Fruit fly (Drosophila melanogaster) whole organism, wandering third instar larva: Measurements from ENCODE around the gene daw.

Experiments used
- Abd-B ChIP-seq: fragments of >200 bp; optimal IDR thresholded peaks from 2 replicates; lab custom pipeline; 2017; ENCODE audit warnings: missing biosample characterization, missing genetic modification characterization
- CG32264 ChIP-seq: fragments of 200-800 bp; sonication (Bioruptor generic); optimal IDR thresholded peaks from 2 replicates; lab custom pipeline; 2016; ENCODE audit warnings: missing biosample characterization, missing genetic modification characterization
- CG9705 ChIP-seq: fragments of 200-800 bp; sonication (Bioruptor generic); optimal IDR thresholded peaks from 2 replicates; lab custom pipeline; 2018; ENCODE audit warnings: missing biosample characterization, mild to moderate bottlenecking, missing genetic modification characterization
- CrebA ChIP-seq: fragments of 200-800 bp; sonication (Bioruptor generic); optimal IDR thresholded peaks from 2 replicates; lab custom pipeline; 2016; ENCODE audit warnings: missing biosample characterization, mild to moderate bottlenecking, missing genetic modification characterization, borderline replicate concordance
- Dfd ChIP-seq: fragments of >200 bp; optimal IDR thresholded peaks from 2 replicates; lab custom pipeline; 2017; ENCODE audit warnings: missing biosample characterization, missing genetic modification characterization
- Dif ChIP-seq: fragments of 200-275, 200-300 bp; sonication (Bioruptor generic); optimal IDR thresholded peaks from 2 replicates; lab custom pipeline; 2018; ENCODE audit warnings: missing biosample characterization, missing genetic modification characterization; ENCODE audit not compliant: partially characterized antibody
- GATAd ChIP-seq: sonication (Bioruptor generic); optimal IDR thresholded peaks from 2 replicates; lab custom pipeline; 2016; ENCODE audit warnings: missing biosample characterization, missing genetic modification characterization
- HLH106 ChIP-seq: fragments of 200-800 bp; optimal IDR thresholded peaks from 3 replicates; lab custom pipeline; 2019; ENCODE audit warnings: missing biosample characterization, mild to moderate bottlenecking, missing genetic modification characterization, moderate library complexity
- Hnf4 ChIP-seq: fragments of 200-800 bp; sonication (Bioruptor generic); optimal IDR thresholded peaks from 2 replicates; lab custom pipeline; 2016; ENCODE audit warnings: missing biosample characterization, mild to moderate bottlenecking, missing genetic modification characterization
- Hr78 ChIP-seq: fragments of >200 bp; optimal IDR thresholded peaks from 2 replicates; lab custom pipeline; 2017; ENCODE audit warnings: missing biosample characterization, missing genetic modification characterization
- Hr83 ChIP-seq: fragments of 200-300 bp; sonication (Bioruptor generic); optimal IDR thresholded peaks from 2 replicates; lab custom pipeline; 2016; ENCODE audit warnings: missing biosample characterization, mild to moderate bottlenecking, missing genetic modification characterization, moderate library complexity; ENCODE audit not compliant: poor library complexity, severe bottlenecking
- Jra ChIP-seq: sonication (Bioruptor generic); optimal IDR thresholded peaks from 2 replicates; lab custom pipeline; 2016; ENCODE audit warnings: missing biosample characterization, missing genetic modification characterization
- Myc ChIP-seq: fragments of >200 bp; optimal IDR thresholded peaks from 2 replicates; lab custom pipeline; 2017
- N ChIP-seq: fragments of >200 bp; optimal IDR thresholded peaks from 2 replicates; lab custom pipeline; 2018; ENCODE audit warnings: missing biosample characterization, missing external identifiers, missing genetic modification characterization
- Rel ChIP-seq, 2 experiments: fragments of 200-800 bp; sonication (Bioruptor generic) in 1 of 2; optimal IDR thresholded peaks; 2 replicates in 1 of 2; 3 replicates in 1 of 2; lab custom pipeline; 2016 to 2019; ENCODE audit warnings: mild to moderate bottlenecking in 2 of 2, missing biosample characterization in 2 of 2, missing genetic modification characterization in 2 of 2, moderate library complexity in 1 of 2
- Sp1 ChIP-seq: fragments of 200-800 bp; sonication (Bioruptor generic); optimal IDR thresholded peaks from 3 replicates; lab custom pipeline; 2019; ENCODE audit warnings: missing biosample characterization, mild to moderate bottlenecking, missing genetic modification characterization, moderate library complexity
- Vsx2 ChIP-seq: fragments of 200-300, 225-300 bp; sonication (Bioruptor generic); optimal IDR thresholded peaks from 2 replicates; lab custom pipeline; 2018; ENCODE audit warnings: missing biosample characterization, missing genetic modification characterization; ENCODE audit not compliant: partially characterized antibody
- br ChIP-seq: fragments of 200-800 bp; sonication (Bioruptor generic); optimal IDR thresholded peaks from 2 replicates; lab custom pipeline; 2016; ENCODE audit warnings: missing biosample characterization, missing genetic modification characterization
- brk ChIP-seq: fragments of 200-800 bp; sonication (Bioruptor generic); optimal IDR thresholded peaks from 2 replicates; lab custom pipeline; 2016; ENCODE audit warnings: missing biosample characterization, mild to moderate bottlenecking, missing genetic modification characterization
- dl ChIP-seq, 2 experiments: fragments of 175-275, 200-275 bp in 1 of 2; fragments of 200-275 bp in 1 of 2; sonication (Bioruptor generic); optimal IDR thresholded peaks; lab custom pipeline; 2018; ENCODE audit warnings: mild to moderate bottlenecking in 2 of 2, missing biosample characterization in 2 of 2, missing genetic modification characterization in 2 of 2, moderate library complexity in 2 of 2; ENCODE audit not compliant: partially characterized antibody in 2 of 2, insufficient read depth in 1 of 2
- dmrt93B ChIP-seq: fragments of 200-800 bp; sonication (Bioruptor generic); optimal IDR thresholded peaks from 2 replicates; lab custom pipeline; 2018; ENCODE audit warnings: missing biosample characterization, mild to moderate bottlenecking, missing genetic modification characterization
- dsf ChIP-seq: sonication (Bioruptor generic); optimal IDR thresholded peaks from 2 replicates; lab custom pipeline; 2016; ENCODE audit warnings: missing biosample characterization, missing genetic modification characterization, borderline replicate concordance
- ey ChIP-seq: fragments of 200-800 bp; sonication (Bioruptor generic); optimal IDR thresholded peaks from 2 replicates; lab custom pipeline; 2016; ENCODE audit warnings: missing biosample characterization, missing genetic modification characterization
- foxo ChIP-seq, 2 experiments: fragments of 200-800 bp; sonication (Bioruptor generic); optimal IDR thresholded peaks; 2 replicates in 1 of 2; 3 replicates in 1 of 2; lab custom pipeline; 2016 to 2017; ENCODE audit warnings: missing biosample characterization in 2 of 2, missing genetic modification characterization in 2 of 2
- fru ChIP-seq: fragments of 200-800 bp; sonication (Bioruptor generic); optimal IDR thresholded peaks from 3 replicates; lab custom pipeline; 2016; ENCODE audit warnings: missing biosample characterization, mild to moderate bottlenecking, missing genetic modification characterization
- jim ChIP-seq: fragments of 175-275, 200-325 bp; sonication (Bioruptor generic); optimal IDR thresholded peaks from 2 replicates; lab custom pipeline; 2016; ENCODE audit warnings: missing biosample characterization, mild to moderate bottlenecking, missing genetic modification characterization
- lola ChIP-seq: fragments of >200 bp; optimal IDR thresholded peaks from 2 replicates; lab custom pipeline; 2017; ENCODE audit warnings: missing biosample characterization, missing genetic modification characterization
- pan ChIP-seq: fragments of >200 bp; optimal IDR thresholded peaks from 2 replicates; lab custom pipeline; 2017
- psq ChIP-seq: fragments of 200-800 bp; sonication (Bioruptor generic); optimal IDR thresholded peaks from 3 replicates; lab custom pipeline; 2017; ENCODE audit warnings: missing biosample characterization, mild to moderate bottlenecking, missing genetic modification characterization, moderate library complexity
- rgr ChIP-seq: fragments of 200-800 bp; sonication (Bioruptor generic); optimal IDR thresholded peaks from 3 replicates; lab custom pipeline; 2016; ENCODE audit warnings: missing biosample characterization, mild to moderate bottlenecking, missing genetic modification characterization
- sage ChIP-seq: fragments of 200-800 bp; sonication (Bioruptor generic); optimal IDR thresholded peaks from 2 replicates; lab custom pipeline; 2016; ENCODE audit warnings: missing biosample characterization, mild to moderate bottlenecking, missing genetic modification characterization
- sv ChIP-seq: fragments of 200-800 bp; sonication (Bioruptor generic); optimal IDR thresholded peaks from 3 replicates; lab custom pipeline; 2016; ENCODE audit warnings: missing biosample characterization, missing genetic modification characterization
- tai ChIP-seq: sonication (Bioruptor generic); optimal IDR thresholded peaks from 2 replicates; lab custom pipeline; 2016; ENCODE audit warnings: missing biosample characterization, missing genetic modification characterization
- woc ChIP-seq: sonication (Bioruptor generic); optimal IDR thresholded peaks from 2 replicates; lab custom pipeline; 2016; ENCODE audit warnings: missing biosample characterization, mild to moderate bottlenecking, missing genetic modification characterization

Gene daw

DNA sequence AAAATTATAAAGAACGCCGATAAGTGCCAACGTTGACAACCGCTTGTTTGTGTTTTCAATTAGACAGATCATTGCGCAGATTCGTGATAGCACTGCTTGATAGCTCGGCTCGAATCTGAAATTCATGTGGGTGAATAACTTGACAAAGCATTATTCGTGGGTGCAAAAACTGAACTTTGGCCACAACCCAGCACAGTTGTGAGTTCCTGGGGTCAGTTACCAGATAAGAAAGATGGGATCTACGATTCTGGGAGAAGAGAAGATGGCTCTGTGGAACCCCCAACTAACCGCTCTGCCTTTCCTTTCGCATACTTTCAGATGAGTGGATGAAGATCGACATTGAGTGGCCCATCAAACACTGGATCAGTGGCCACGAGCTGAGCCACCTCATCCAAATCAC is 5.8 kb downstream of the daw start:
- peak; percentile 13 for TF ChIP-seq CrebA
- no peak for TF ChIP-seq Rel (GFP tag; optimal IDR thresholded peaks at IDR 0.05; lab: Kevin White, UChicago)
- peak; percentile 77 for TF ChIP-seq Rel (tag; optimal IDR thresholded peaks at IDR 0.05; lab: Kevin White, UChicago)
- no peak for TF ChIP-seq ey (GFP tag; lab: Kevin White, UChicago)
- TF ChIP-seq dmrt93B (GFP tag; lab: Kevin White, UChicago), result no peak
- no peak for TF ChIP-seq Dfd (GFP tag; lab: Kevin White, UChicago)
- no peak for TF ChIP-seq sv

DNA sequence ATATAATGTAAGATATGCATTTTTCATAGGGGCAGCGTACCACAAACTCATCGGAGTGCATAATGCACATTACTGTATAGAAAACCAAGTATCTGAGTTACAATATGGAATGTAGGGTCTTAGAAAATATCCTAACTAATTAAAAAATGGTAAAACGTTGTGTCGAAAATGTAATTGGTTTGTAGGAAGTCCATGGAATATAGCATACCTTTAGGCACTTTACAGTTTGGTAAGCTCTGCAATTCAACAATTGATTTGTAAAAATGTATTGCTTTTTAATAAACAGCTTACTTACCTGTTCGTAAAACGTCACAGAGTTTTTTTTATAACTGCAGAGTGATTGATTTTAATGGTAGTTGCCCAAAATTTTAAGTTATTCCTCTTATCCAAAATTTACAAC is 7.1 kb downstream of the daw start, which contains the start of gene CG2964:
Gene CG2964, plus strand, starts transcription at position 301 of the 400 bp plus-strand sequence.
- no peak for TF ChIP-seq foxo (GFP tag; optimal IDR thresholded peaks at IDR 0.05; lab: Kevin White, UChicago)
- TF ChIP-seq Myc (lab: Kevin White, UChicago), result peak; percentile 62
- TF ChIP-seq woc, result no peak
- TF ChIP-seq CrebA, result no peak
- TF ChIP-seq, all 38 proteins: peak for 1

DNA sequence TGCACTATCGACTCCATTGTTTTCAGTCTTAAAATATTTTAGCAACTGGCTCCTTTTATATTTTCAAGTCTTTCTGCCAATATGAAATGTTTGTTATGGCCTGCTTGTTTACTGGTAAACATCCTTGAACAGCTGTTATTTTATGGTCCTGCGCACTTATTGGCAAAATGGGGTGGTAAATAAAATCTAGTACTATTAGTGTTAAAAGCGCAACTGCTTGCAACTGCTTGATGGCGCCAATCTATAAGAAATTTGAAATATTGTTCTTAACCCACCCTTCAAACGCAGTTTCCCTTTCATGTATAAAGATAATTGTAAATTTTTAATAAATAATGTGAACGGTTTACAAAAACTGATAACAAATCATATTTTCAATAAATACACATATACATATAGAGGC is 10.6 kb downstream of the daw start, which contains the start of gene G6P:
Gene G6P, minus strand, starts transcription at position 88 of the 400 bp plus-strand sequence.
- TF ChIP-seq pan (lab: Kevin White, UChicago) (no peak), Hr78 (GFP tag; lab: Kevin White, UChicago) (no peak), N (GFP tag; lab: Kevin White, UChicago) (no peak), Rel (GFP tag; optimal IDR thresholded peaks at IDR 0.05; lab: Kevin White, UChicago) (no peak), Rel (tag; optimal IDR thresholded peaks at IDR 0.05; lab: Kevin White, UChicago) (no peak), CG9705 (GFP tag; lab: Kevin White, UChicago) (no peak), Hnf4 (GFP tag; lab: Kevin White, UChicago) (no peak), rgr (GFP tag; lab: Kevin White, UChicago) (no peak), fru (GFP tag; lab: Kevin White, UChicago) (no peak), Myc (lab: Kevin White, UChicago) (no peak), CrebA (no peak), Abd-B (GFP tag; lab: Kevin White, UChicago) (no peak), br (no peak), CG32264 (GFP tag; lab: Kevin White, UChicago) (no peak), dsf (no peak), dl (GFP tag; optimal IDR thresholded peaks at IDR 0.05; lab: Kevin White, UChicago; ENCODE audit: insufficient read depth in 1 of 2, partially characterized antibody in 2 of 2) (no peak), Jra (no peak)

DNA sequence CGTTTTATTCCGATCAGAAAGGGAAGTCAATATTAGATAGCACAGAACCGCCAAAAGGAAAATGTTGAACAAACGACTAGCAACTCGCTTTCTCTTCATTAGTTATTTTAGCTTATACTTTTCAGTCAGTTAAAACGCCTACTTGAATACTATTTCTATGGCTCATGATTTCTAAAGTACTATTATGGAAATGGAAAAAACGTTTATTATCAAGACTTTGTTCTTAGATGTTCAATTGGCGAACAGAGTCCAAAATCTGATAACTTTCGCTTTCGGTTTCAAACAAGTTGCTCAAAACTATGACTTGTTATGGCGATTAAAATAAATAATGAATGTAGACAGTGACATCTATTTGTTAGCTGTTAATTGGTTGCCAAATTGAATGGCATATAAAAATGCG is 20.3 kb downstream of the daw start, which contains the start of gene CG3123:
Gene CG3123, minus strand, starts transcription at position 101 of the 400 bp plus-strand sequence.
- no peak for TF ChIP-seq Myc (lab: Kevin White, UChicago)
- TF ChIP-seq jim (GFP tag; lab: Kevin White, UChicago), result no peak
- TF ChIP-seq Abd-B (GFP tag; lab: Kevin White, UChicago), result no peak
- TF ChIP-seq N (GFP tag; lab: Kevin White, UChicago), result no peak
- TF ChIP-seq Dfd (GFP tag; lab: Kevin White, UChicago), result no peak
- no peak for TF ChIP-seq lola (GFP tag; lab: Kevin White, UChicago)
- no peak for TF ChIP-seq rgr (GFP tag; lab: Kevin White, UChicago)
- TF ChIP-seq Hnf4 (GFP tag; lab: Kevin White, UChicago), result no peak
- TF ChIP-seq HLH106 (tag; lab: Kevin White, UChicago), result no peak
- TF ChIP-seq woc, result no peak
- TF ChIP-seq Hr78 (GFP tag; lab: Kevin White, UChicago), result no peak
- no peak for TF ChIP-seq dl (GFP tag; optimal IDR thresholded peaks at IDR 0.05; lab: Kevin White, UChicago; ENCODE audit: insufficient read depth in 1 of 2, partially characterized antibody in 2 of 2)
- TF ChIP-seq sage (GFP tag; lab: Kevin White, UChicago), result no peak
- no peak for TF ChIP-seq tai (GFP tag; lab: Kevin White, UChicago)
- TF ChIP-seq sv, result no peak
- no peak for TF ChIP-seq dsf
- TF ChIP-seq br, result no peak
- no peak for TF ChIP-seq dmrt93B (GFP tag; lab: Kevin White, UChicago)

DNA sequence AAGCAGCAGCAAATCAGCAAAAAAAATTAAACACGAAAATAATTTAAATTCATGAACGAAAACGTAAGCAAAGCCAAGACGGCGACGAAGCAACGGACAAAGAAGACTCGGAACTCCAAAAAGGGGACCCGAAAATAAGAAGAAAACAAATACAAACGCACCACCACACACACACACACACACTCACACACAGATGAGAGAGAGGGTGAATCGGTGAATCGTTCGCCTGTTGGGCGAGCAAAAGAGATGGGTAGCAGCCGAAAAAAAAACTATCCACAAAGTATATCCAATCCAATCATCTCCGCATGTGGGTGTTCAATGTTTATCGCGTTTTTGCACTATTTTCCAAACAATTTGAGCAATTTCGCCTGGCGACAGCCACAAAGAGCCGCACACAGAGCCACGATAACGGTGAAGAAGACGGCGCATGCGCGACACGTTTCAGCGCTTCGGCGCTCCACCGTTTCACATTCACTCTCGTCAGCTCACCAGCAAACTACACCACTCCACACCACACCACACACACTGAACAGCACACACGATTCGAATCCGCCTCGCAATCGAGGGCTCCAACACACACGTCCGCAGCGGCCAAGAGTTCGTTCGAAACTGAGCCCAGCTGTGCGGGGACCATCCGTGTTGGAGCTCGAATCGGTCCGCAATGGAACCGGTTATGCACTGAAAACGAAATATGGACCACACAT is 24.7 kb downstream of the daw start, which contains the start of gene Duox:
Gene Duox, minus strand, starts transcription at position 612 of the 704 bp plus-strand sequence.
- TF ChIP-seq jim (GFP tag; lab: Kevin White, UChicago), result peak; percentile 45
- no peak for TF ChIP-seq foxo (GFP tag; optimal IDR thresholded peaks at IDR 0.05; lab: Kevin White, UChicago)
- peak; percentile 7 for TF ChIP-seq Vsx2 (GFP tag; lab: Kevin White, UChicago)
- no peak for TF ChIP-seq brk (GFP tag; lab: Kevin White, UChicago)
- TF ChIP-seq psq (GFP tag; lab: Kevin White, UChicago), result peak; percentile 89
- TF ChIP-seq lola (GFP tag; lab: Kevin White, UChicago), result no peak
- peak; percentile 78 for TF ChIP-seq Dif (GFP tag; lab: Kevin White, UChicago)
- TF ChIP-seq GATAd (GFP tag; lab: Kevin White, UChicago), result no peak
- peak; percentile 74 for TF ChIP-seq Hr83
- TF ChIP-seq Sp1, result no peak
- TF ChIP-seq dl (GFP tag; optimal IDR thresholded peaks at IDR 0.05; lab: Kevin White, UChicago; ENCODE audit: insufficient read depth in 1 of 2, partially characterized antibody in 2 of 2), result peak; percentile 12 to 32
